Worm (Caenorhabditis elegans) whole organism, L4 larva: ENCODE results near the gene B0393.7.

Experiments used
- F44E2.7 ChIP-seq: fragments of 200-800 bp; sonication (Bioruptor generic); IDR thresholded peaks from 2 replicates; pipeline ENCODE4 v2.1.2; 2022; ENCODE audit warnings: missing genetic modification characterization, missing compliant biosample characterization
- F49E8.2 ChIP-seq: sonication (generic microtip); optimal IDR thresholded peaks from 2 replicates; lab custom pipeline; 2016; ENCODE audit warnings: missing compliant biosample characterization, mild to moderate bottlenecking, missing genetic modification characterization, borderline replicate concordance
- R02D3.7 ChIP-seq: fragments of 150-350 bp; sonication (generic microtip); optimal IDR thresholded peaks from 3 replicates; lab custom pipeline; 2014; ENCODE audit warnings: missing biosample characterization, missing genetic modification characterization
- Y105C5A.15 ChIP-seq: fragments of 200-800 bp; sonication (Bioruptor generic); IDR thresholded peaks from 2 replicates; pipeline ENCODE4 v1.3.6; 2022; ENCODE audit warnings: missing genetic modification characterization, missing compliant biosample characterization
- Y75B8A.6 ChIP-seq: fragments of 200-800 bp; sonication (Bioruptor generic); IDR thresholded peaks from 2 replicates; pipeline ENCODE4 v1.3.6; 2022; ENCODE audit warnings: missing genetic modification reagents, missing genetic modification characterization, missing compliant biosample characterization
- arid-1 ChIP-seq: fragments of 200-800 bp; sonication (Bioruptor generic); conservative IDR thresholded peaks from 2 replicates; pipeline ENCODE4 v1.3.6; 2022; ENCODE audit warnings: missing genetic modification reagents, missing genetic modification characterization, missing compliant biosample characterization
- attf-4 ChIP-seq: sonication (generic microtip); optimal IDR thresholded peaks from 3 replicates; lab custom pipeline; 2017; ENCODE audit warnings: missing biosample characterization, missing genetic modification characterization
- ceh-28 ChIP-seq: fragments of 150-350 bp; optimal IDR thresholded peaks from 2 replicates; lab custom pipeline; 2014; ENCODE audit warnings: missing biosample characterization, missing genetic modification reagents, missing genetic modification characterization
- ceh-32 ChIP-seq: sonication (generic microtip); optimal IDR thresholded peaks from 2 replicates; lab custom pipeline; 2016; ENCODE audit warnings: mild to moderate bottlenecking, missing genetic modification characterization, missing compliant biosample characterization; ENCODE audit not compliant: poor library complexity
- ceh-62 ChIP-seq: sonication (generic microtip); optimal IDR thresholded peaks from 2 replicates; lab custom pipeline; 2017; ENCODE audit warnings: missing biosample characterization, missing genetic modification characterization
- ces-1 ChIP-seq: fragments of 150-350 bp; sonication (generic microtip); optimal IDR thresholded peaks from 4 replicates; lab custom pipeline; 2014; ENCODE audit warnings: missing biosample characterization, missing genetic modification reagents, missing genetic modification characterization
- ctbp-1 ChIP-seq: fragments of 200-800 bp; sonication (Bioruptor generic); IDR thresholded peaks from 2 replicates; pipeline ENCODE4 v1.3.6; 2022; ENCODE audit warnings: missing genetic modification reagents, missing genetic modification characterization, missing compliant biosample characterization
- daf-16 ChIP-seq, 3 experiments: sonication (generic microtip); optimal IDR thresholded peaks; 2 replicates each; lab custom pipeline; 2016 to 2017; ENCODE audit warnings: missing genetic modification characterization in 3 of 3, missing genetic modification reagents in 3 of 3, mild to moderate bottlenecking in 2 of 3, missing compliant biosample characterization in 2 of 3, missing biosample characterization in 1 of 3, moderate library complexity in 1 of 3
- dmd-6 ChIP-seq: fragments of 200-800 bp; sonication (Bioruptor generic); IDR thresholded peaks from 2 replicates; pipeline ENCODE4 v1.3.6; 2022; ENCODE audit warnings: missing genetic modification reagents, missing genetic modification characterization, missing compliant biosample characterization
- dpl-1 ChIP-seq: fragments of 150-350 bp; optimal IDR thresholded peaks from 2 replicates; lab custom pipeline; 2014; ENCODE audit warnings: missing biosample characterization, missing genetic modification reagents, missing genetic modification characterization
- fkh-10 ChIP-seq: fragments of 150-350 bp; optimal IDR thresholded peaks from 2 replicates; lab custom pipeline; 2014; ENCODE audit warnings: missing biosample characterization, missing genetic modification reagents, missing genetic modification characterization
- fos-1 ChIP-seq: fragments of 150-350 bp; optimal IDR thresholded peaks from 2 replicates; lab custom pipeline; 2014; ENCODE audit warnings: missing biosample characterization, missing genetic modification characterization
- gei-8 ChIP-seq: fragments of 200-800 bp; sonication (Bioruptor generic); optimal IDR thresholded peaks from 2 replicates; lab custom pipeline; 2018; ENCODE audit warnings: mild to moderate bottlenecking, missing genetic modification characterization, missing compliant biosample characterization
- hif-1 ChIP-seq, 2 experiments: sonication (generic microtip); optimal IDR thresholded peaks; 2 replicates each; lab custom pipeline; 2016 to 2017; ENCODE audit warnings: missing compliant biosample characterization in 2 of 2, missing genetic modification characterization in 2 of 2, missing genetic modification reagents in 2 of 2, missing genotype in 2 of 2, mild to moderate bottlenecking in 1 of 2
- hlh-30 ChIP-seq: sonication (generic microtip); optimal IDR thresholded peaks from 2 replicates; lab custom pipeline; 2017; ENCODE audit warnings: antibody characterized with exemption, mild to moderate bottlenecking, missing genetic modification characterization, missing compliant biosample characterization; ENCODE audit not compliant: insufficient read depth
- lin-1 ChIP-seq: fragments of 200-800 bp; sonication (Bioruptor generic); IDR thresholded peaks from 2 replicates; pipeline ENCODE4 v1.3.6; 2022; ENCODE audit warnings: missing genetic modification reagents, missing genetic modification characterization, missing compliant biosample characterization
- lin-15B ChIP-seq: fragments of 150-350 bp; sonication (generic microtip); optimal IDR thresholded peaks from 3 replicates; lab custom pipeline; 2014; ENCODE audit warnings: missing biosample characterization, missing genetic modification characterization
- lin-29 ChIP-seq: fragments of 200-800 bp; sonication (Bioruptor generic); IDR thresholded peaks from 2 replicates; pipeline ENCODE4 v1.3.6; 2022; ENCODE audit warnings: missing genetic modification reagents, missing genetic modification characterization, missing compliant biosample characterization
- lin-39 ChIP-seq: fragments of 150-350 bp; optimal IDR thresholded peaks from 2 replicates; lab custom pipeline; 2014; ENCODE audit warnings: missing biosample characterization, missing genetic modification reagents, missing genetic modification characterization
- lir-3 ChIP-seq: sonication (generic microtip); optimal IDR thresholded peaks from 2 replicates; lab custom pipeline; 2016; ENCODE audit warnings: mild to moderate bottlenecking, missing genetic modification characterization, missing compliant biosample characterization
- madf-5 ChIP-seq, 2 experiments: fragments of 200-800 bp; sonication (Bioruptor generic); IDR thresholded peaks; 2 replicates each; pipeline ENCODE4 v1.3.6; 2022; ENCODE audit warnings: missing compliant biosample characterization in 2 of 2, missing genetic modification characterization in 2 of 2
- mdt-29 ChIP-seq: fragments of 200-800 bp; sonication (Bioruptor generic); IDR thresholded peaks from 2 replicates; pipeline ENCODE4 v1.3.6; 2022; ENCODE audit warnings: missing genetic modification reagents, missing genetic modification characterization, missing compliant biosample characterization
- mes-2 ChIP-seq: sonication (generic microtip); optimal IDR thresholded peaks from 2 replicates; lab custom pipeline; 2016; ENCODE audit warnings: missing genotype, mild to moderate bottlenecking, missing genetic modification characterization, missing compliant biosample characterization; ENCODE audit not compliant: poor library complexity, severe bottlenecking
- mxl-3 ChIP-seq: fragments of 200-800 bp; sonication (Bioruptor generic); optimal IDR thresholded peaks from 2 replicates; lab custom pipeline; 2018; ENCODE audit warnings: mild to moderate bottlenecking, missing genetic modification characterization, missing compliant biosample characterization
- nhr-102 ChIP-seq: sonication (generic microtip); optimal IDR thresholded peaks from 2 replicates; lab custom pipeline; 2016; ENCODE audit warnings: mild to moderate bottlenecking, missing genetic modification characterization, moderate library complexity, missing compliant biosample characterization
- nhr-111 ChIP-seq: fragments of 200-800 bp; sonication (Bioruptor generic); optimal IDR thresholded peaks from 2 replicates; lab custom pipeline; 2018; ENCODE audit warnings: mild to moderate bottlenecking, missing genetic modification characterization, missing compliant biosample characterization
- nhr-42 ChIP-seq: fragments of 200-800 bp; sonication (Bioruptor generic); IDR thresholded peaks from 2 replicates; pipeline ENCODE4 v1.3.6; 2022; ENCODE audit warnings: missing genetic modification characterization, missing compliant biosample characterization
- nhr-77 ChIP-seq: fragments of 150-350 bp; optimal IDR thresholded peaks from 2 replicates; lab custom pipeline; 2014; ENCODE audit warnings: missing biosample characterization, missing genetic modification characterization
- php-3 ChIP-seq: fragments of 200-800 bp; sonication (Bioruptor generic); IDR thresholded peaks from 2 replicates; pipeline ENCODE4 v1.3.6; 2022; ENCODE audit warnings: missing genetic modification reagents, missing genetic modification characterization, missing compliant biosample characterization
- pqm-1 ChIP-seq: sonication (generic microtip); optimal IDR thresholded peaks from 2 replicates; lab custom pipeline; 2017; ENCODE audit warnings: missing biosample characterization, missing genetic modification characterization
- sdz-12 ChIP-seq: fragments of 200-800 bp; sonication (Bioruptor generic); optimal IDR thresholded peaks from 2 replicates; lab custom pipeline; 2018; ENCODE audit warnings: mild to moderate bottlenecking, missing genetic modification characterization, missing compliant biosample characterization
- set-16 ChIP-seq: fragments of 200-800 bp; sonication (Bioruptor generic); IDR thresholded peaks from 2 replicates; pipeline ENCODE4 v1.3.6; 2022; ENCODE audit warnings: missing genetic modification reagents, missing genetic modification characterization, missing compliant biosample characterization
- skn-1 ChIP-seq: fragments of 150-350 bp; optimal IDR thresholded peaks from 2 replicates; lab custom pipeline; 2014; ENCODE audit warnings: missing biosample characterization, missing genetic modification characterization
- snpc-4 ChIP-seq: fragments of 150-350 bp; optimal IDR thresholded peaks from 2 replicates; lab custom pipeline; 2014; ENCODE audit warnings: missing biosample characterization, missing genetic modification characterization
- spr-1 ChIP-seq: sonication (generic microtip); optimal IDR thresholded peaks from 2 replicates; lab custom pipeline; 2016; ENCODE audit warnings: mild to moderate bottlenecking, missing genetic modification characterization, missing compliant biosample characterization
- spr-3 ChIP-seq: fragments of 200-800 bp; sonication (Bioruptor generic); optimal IDR thresholded peaks from 2 replicates; lab custom pipeline; 2018; ENCODE audit warnings: mild to moderate bottlenecking, missing genetic modification characterization, missing compliant biosample characterization
- tag-97 ChIP-seq: fragments of 200-800 bp; sonication (Bioruptor generic); IDR thresholded peaks from 2 replicates; pipeline ENCODE4 v1.3.6; 2022; ENCODE audit warnings: missing genetic modification characterization, missing compliant biosample characterization
- tra-1 ChIP-seq: fragments of 200-800 bp; sonication (Bioruptor generic); IDR thresholded peaks from 2 replicates; pipeline ENCODE4 v1.3.6; 2022; ENCODE audit warnings: missing genetic modification reagents, missing genetic modification characterization, missing compliant biosample characterization
- unc-130 ChIP-seq: sonication (generic microtip); optimal IDR thresholded peaks from 2 replicates; lab custom pipeline; 2016; ENCODE audit warnings: missing genetic modification reagents, missing genetic modification characterization, missing compliant biosample characterization
- zag-1 ChIP-seq: fragments of 150-350 bp; optimal IDR thresholded peaks from 2 replicates; lab custom pipeline; 2014; ENCODE audit warnings: missing biosample characterization, missing genetic modification characterization
- zip-11 ChIP-seq: fragments of 200-800 bp; sonication (Bioruptor generic); IDR thresholded peaks from 2 replicates; pipeline ENCODE4 v1.3.6; 2022; ENCODE audit warnings: missing genetic modification characterization, missing compliant biosample characterization
- zip-2 ChIP-seq: fragments of 150-350 bp; optimal IDR thresholded peaks from 2 replicates; lab custom pipeline; 2014; ENCODE audit warnings: missing biosample characterization, missing genetic modification characterization
- ztf-11 ChIP-seq: fragments of 150-350 bp; optimal IDR thresholded peaks from 2 replicates; lab custom pipeline; 2014; ENCODE audit warnings: missing biosample characterization, missing genetic modification characterization

B0393.7 gene

ce11 chrIII:4756983-4757382 lies 20.9 kb downstream of the B0393.7 start, which contains the start of gene fbxl-2 (continued):
- TF ChIP-seq mdt-29: peak; percentile 77
- no peak for TF ChIP-seq attf-4 (tag; lab: Kevin White, UChicago)
- TF ChIP-seq F44E2.7: no peak
- no peak for TF ChIP-seq ztf-11 (tag; lab: Kevin White, UChicago)
- TF ChIP-seq spr-1 (tag; lab: Kevin White, UChicago): peak; percentile 87
- no peak for TF ChIP-seq skn-1 (tag; lab: Kevin White, UChicago)
- peak; percentile 55 to 84 for TF ChIP-seq daf-16 (GFP tag; optimal IDR thresholded peaks at IDR 0.05; lab: Kevin White, UChicago)
- TF ChIP-seq daf-16 (tag; optimal IDR thresholded peaks at IDR 0.05; lab: Kevin White, UChicago): peak; percentile 55
- TF ChIP-seq lin-1: peak; percentile 87
- peak; percentile 71 for TF ChIP-seq unc-130
- TF ChIP-seq hlh-30: peak; percentile 90
- TF ChIP-seq snpc-4 (tag; lab: Kevin White, UChicago): no peak
- peak; percentile 12; the same call in 1 of the 2 replicates for TF ChIP-seq zip-11 (GFP tag; lab: Robert Waterston, UW)
- no peak for TF ChIP-seq sdz-12 (GFP tag; lab: Kevin White, UChicago)
- peak; percentile 37 for TF ChIP-seq R02D3.7 (tag; lab: Kevin White, UChicago)
- peak; percentile 6 for TF ChIP-seq ceh-28 (tag; lab: Kevin White, UChicago)
- TF ChIP-seq nhr-77 (tag; lab: Kevin White, UChicago): peak; percentile 94
- TF ChIP-seq fos-1 (tag; lab: Kevin White, UChicago): peak; percentile 3
- peak; percentile 79 for TF ChIP-seq lin-15B
- peak; percentile 91 for TF ChIP-seq dmd-6 (GFP tag; lab: Robert Waterston, UW)

- TF ChIP-seq ces-1 (peak; percentile 68), attf-4 (tag; lab: Kevin White, UChicago) (no peak), Y75B8A.6 (GFP tag; lab: Robert Waterston, UW) (no peak), nhr-77 (tag; lab: Kevin White, UChicago) (peak; percentile 97), mes-2 (tag; lab: Kevin White, UChicago) (peak; percentile 95), fkh-10 (GFP tag; lab: Kevin White, UChicago) (peak; percentile 88), pqm-1 (tag; lab: Kevin White, UChicago) (no peak), dpl-1 (GFP tag; lab: Kevin White, UChicago) (peak; percentile 93), ceh-62 (tag; lab: Kevin White, UChicago) (no peak), ceh-32 (tag; lab: Kevin White, UChicago) (no peak), nhr-102 (tag; lab: Kevin White, UChicago) (peak; percentile 82), lin-29 (no peak), ctbp-1 (GFP tag; lab: Robert Waterston, UW) (peak; percentile 61; the same call in 1 of the 2 replicates), zip-2 (peak; percentile 34), Y105C5A.15 (GFP tag; lab: Robert Waterston, UW) (no peak), zag-1 (tag; lab: Kevin White, UChicago) (no peak), madf-5 (GFP tag; IDR thresholded peaks at IDR 0.05; lab: Robert Waterston, UW) (no peak), F49E8.2 (tag; lab: Kevin White, UChicago) (no peak), sdz-12 (GFP tag; lab: Kevin White, UChicago) (no peak), php-3 (GFP tag; lab: Robert Waterston, UW) (no peak), mxl-3 (peak; percentile 31), hif-1 (tag; optimal IDR thresholded peaks at IDR 0.05; lab: Kevin White, UChicago) (peak; percentile 12 to 75), unc-130 (peak; percentile 67), spr-3 (GFP tag; lab: Kevin White, UChicago) (no peak), tag-97 (GFP tag; lab: Robert Waterston, UW) (no peak), snpc-4 (tag; lab: Kevin White, UChicago) (no peak), arid-1 (GFP tag; lab: Robert Waterston, UW) (peak; percentile 57), tra-1 (GFP tag; lab: Robert Waterston, UW) (no peak), gei-8 (GFP tag; lab: Kevin White, UChicago) (no peak), lir-3 (tag; lab: Kevin White, UChicago) (no peak), lin-39 (no peak), dmd-6 (GFP tag; lab: Robert Waterston, UW) (peak; percentile 77), set-16 (GFP tag; lab: Robert Waterston, UW) (no peak), ztf-11 (tag; lab: Kevin White, UChicago) (no peak), nhr-42 (GFP tag; lab: Robert Waterston, UW) (peak; percentile 37; the same call in 1 of the 2 replicates), nhr-111 (GFP tag; lab: Kevin White, UChicago) (no peak), lin-15B (peak; percentile 26)
Observed at ce11 chrIII:4754001-4754561, 23.8 kb downstream of the B0393.7 start, which contains the start of the genes rps-0 and rbg-3. TSS of gene rps-0 (minus strand) at chrIII:4754051. TSS of gene rbg-3 (plus strand) at chrIII:4754424.
